Fruit fly (Drosophila melanogaster) whole organism, embryonic: ENCODE measurements around the gene SsRbeta.

Experiments used
- ATbp ChIP-seq: fragments of 200-800 bp; sonication (Bioruptor generic); optimal IDR thresholded peaks from 2 replicates; lab custom pipeline; 2017; ENCODE audit warnings: missing biosample characterization, mild to moderate bottlenecking, missing genetic modification characterization, missing genetic modification reagents
- Asciz ChIP-seq: fragments of 200-800 bp; sonication (Bioruptor generic); optimal IDR thresholded peaks from 2 replicates; lab custom pipeline; 2017; ENCODE audit warnings: missing biosample characterization, mild to moderate bottlenecking, missing genetic modification characterization, missing genetic modification reagents
- Atf-2 ChIP-seq: fragments of 200-800 bp; sonication (Bioruptor generic); optimal IDR thresholded peaks from 2 replicates; lab custom pipeline; 2016; ENCODE audit warnings: missing biosample characterization, missing genetic modification characterization
- Bdp1 ChIP-seq: fragments of 200-800 bp; sonication (Bioruptor generic); optimal IDR thresholded peaks from 3 replicates; lab custom pipeline; 2016; ENCODE audit warnings: missing biosample characterization, missing genetic modification characterization
- Bgb ChIP-seq: fragments of 200-800 bp; sonication (Bioruptor generic); IDR thresholded peaks from 2 replicates; pipeline ENCODE4 v1.3.6; 2022; ENCODE audit warnings: missing biosample characterization, missing genetic modification characterization; ENCODE audit not compliant: partially characterized antibody
- BtbVII ChIP-seq: fragments of 200-800 bp; sonication (Bioruptor generic); optimal IDR thresholded peaks from 3 replicates; lab custom pipeline; 2017; ENCODE audit warnings: missing biosample characterization, mild to moderate bottlenecking, missing genetic modification characterization
- CG10321 ChIP-seq: fragments of 200-800 bp; sonication (Bioruptor generic); IDR thresholded peaks from 2 replicates; pipeline ENCODE4 v1.3.6; 2022; ENCODE audit warnings: missing biosample characterization, missing genetic modification characterization
- CG10366 ChIP-seq: fragments of 200-800 bp; sonication (Bioruptor generic); IDR thresholded peaks from 2 replicates; pipeline ENCODE4 v1.3.6; 2022; ENCODE audit warnings: missing biosample characterization, missing genetic modification characterization
- CG12299 ChIP-seq: fragments of 200-800 bp; sonication (Bioruptor generic); optimal IDR thresholded peaks from 2 replicates; lab custom pipeline; 2018; ENCODE audit warnings: missing biosample characterization, mild to moderate bottlenecking, missing genetic modification characterization
- CG17385 ChIP-seq: fragments of 200-800 bp; sonication (Bioruptor generic); optimal IDR thresholded peaks from 3 replicates; lab custom pipeline; 2018; ENCODE audit warnings: missing biosample characterization, mild to moderate bottlenecking, missing genetic modification characterization
- CG2116 ChIP-seq: fragments of 200-800 bp; sonication (Bioruptor generic); optimal IDR thresholded peaks from 3 replicates; lab custom pipeline; 2018; ENCODE audit warnings: missing biosample characterization, mild to moderate bottlenecking, missing genetic modification characterization
- CG2129 ChIP-seq: fragments of 200-800 bp; sonication (Bioruptor generic); IDR thresholded peaks from 2 replicates; pipeline ENCODE4 v1.3.6; 2022; ENCODE audit warnings: missing biosample characterization, missing genetic modification characterization; ENCODE audit not compliant: partially characterized antibody
- CG3847 ChIP-seq: fragments of 200-800 bp; sonication (Bioruptor generic); IDR thresholded peaks from 2 replicates; pipeline ENCODE4 v1.3.6; 2022; ENCODE audit warnings: missing biosample characterization, missing genetic modification characterization
- CG42726 ChIP-seq: fragments of 200-800 bp; sonication (Bioruptor generic); IDR thresholded peaks from 2 replicates; pipeline ENCODE4 v1.3.6; 2022; ENCODE audit warnings: missing biosample characterization, missing genetic modification characterization; ENCODE audit not compliant: partially characterized antibody
- CG4328 ChIP-seq: fragments of 200-800 bp; sonication (Bioruptor generic); optimal IDR thresholded peaks from 3 replicates; lab custom pipeline; 2017; ENCODE audit warnings: missing biosample characterization, missing genetic modification reagents, missing genetic modification characterization
- CG7839 ChIP-seq: fragments of 200-800 bp; sonication (Bioruptor generic); optimal IDR thresholded peaks from 3 replicates; lab custom pipeline; 2018; ENCODE audit warnings: missing biosample characterization, mild to moderate bottlenecking, missing genetic modification characterization, moderate library complexity
- Dip2 ChIP-seq: fragments of 200-800 bp; sonication (Bioruptor generic); IDR thresholded peaks from 2 replicates; pipeline ENCODE4 v1.3.6; 2022; ENCODE audit warnings: missing biosample characterization, missing genetic modification characterization
- Dll ChIP-seq: fragments of 200-800 bp; sonication (Bioruptor generic); IDR thresholded peaks from 4 replicates; pipeline ENCODE4 v1.3.6; 2022; ENCODE audit warnings: missing biosample characterization, missing genetic modification characterization; ENCODE audit not compliant: partially characterized antibody
- Fer1 ChIP-seq: fragments of 200-800 bp; sonication (Bioruptor generic); optimal IDR thresholded peaks from 2 replicates; lab custom pipeline; 2017; ENCODE audit warnings: missing biosample characterization, mild to moderate bottlenecking, missing genetic modification characterization
- H2.0 ChIP-seq: fragments of 200-800 bp; sonication (Bioruptor generic); IDR thresholded peaks from 2 replicates; pipeline ENCODE4 v1.3.6; 2022; ENCODE audit warnings: missing biosample characterization, missing genetic modification characterization
- Hey ChIP-seq: fragments of 200-800 bp; sonication (Bioruptor generic); optimal IDR thresholded peaks from 3 replicates; lab custom pipeline; 2018; ENCODE audit warnings: missing biosample characterization, mild to moderate bottlenecking, missing genetic modification characterization
- HmgZ ChIP-seq: fragments of 200-800 bp; sonication (Bioruptor generic); optimal IDR thresholded peaks from 2 replicates; lab custom pipeline; 2018; ENCODE audit warnings: missing biosample characterization, mild to moderate bottlenecking, missing genetic modification characterization
- Hsf ChIP-seq: fragments of 200-800 bp; sonication (Bioruptor generic); optimal IDR thresholded peaks from 3 replicates; lab custom pipeline; 2016; ENCODE audit warnings: missing biosample characterization, missing genetic modification characterization
- MBD-R2 ChIP-seq: fragments of 200-800 bp; sonication (Bioruptor generic); IDR thresholded peaks from 2 replicates; pipeline ENCODE4 v1.3.6; 2022; ENCODE audit warnings: missing biosample characterization, missing genetic modification characterization
- NK7.1 ChIP-seq: fragments of 200-800 bp; sonication (Bioruptor generic); optimal IDR thresholded peaks from 3 replicates; lab custom pipeline; 2016; ENCODE audit warnings: missing biosample characterization, missing genetic modification characterization
- Sin3A ChIP-seq: fragments of >200 bp; optimal IDR thresholded peaks from 2 replicates; lab custom pipeline; 2018
- Sry-δ ChIP-seq: fragments of 200-800 bp; sonication (Bioruptor generic); optimal IDR thresholded peaks from 2 replicates; lab custom pipeline; 2016; ENCODE audit warnings: missing biosample characterization, missing genetic modification characterization
- Ssrp ChIP-seq: fragments of 200-800 bp; sonication (Bioruptor generic); optimal IDR thresholded peaks from 2 replicates; lab custom pipeline; 2018; ENCODE audit warnings: missing biosample characterization, mild to moderate bottlenecking, missing genetic modification characterization, moderate library complexity
- TFAM ChIP-seq: fragments of 200-800 bp; sonication (Bioruptor generic); optimal IDR thresholded peaks from 2 replicates; lab custom pipeline; 2017; ENCODE audit warnings: missing biosample characterization, missing genetic modification characterization, inconsistent platforms
- Usf ChIP-seq: fragments of 200-800 bp; sonication (Bioruptor generic); optimal IDR thresholded peaks from 2 replicates; lab custom pipeline; 2017; ENCODE audit warnings: missing genotype, missing biosample characterization, missing genetic modification characterization
- br ChIP-seq: fragments of >200 bp; optimal IDR thresholded peaks from 2 replicates; lab custom pipeline; 2017
- cg ChIP-seq: fragments of 200-800 bp; sonication (Bioruptor generic); optimal IDR thresholded peaks from 3 replicates; lab custom pipeline; 2019; ENCODE audit warnings: missing biosample characterization, mild to moderate bottlenecking, missing genetic modification characterization, moderate library complexity
- dysf ChIP-seq: fragments of 200-800 bp; sonication (Bioruptor generic); IDR thresholded peaks from 3 replicates; pipeline ENCODE4 v1.3.6; 2022; ENCODE audit warnings: missing biosample characterization, missing genetic modification characterization
- fu2 ChIP-seq: fragments of 200-800 bp; sonication (Bioruptor generic); optimal IDR thresholded peaks from 2 replicates; lab custom pipeline; 2016; ENCODE audit warnings: missing biosample characterization, missing genetic modification characterization
- gcm ChIP-seq: fragments of 200-800 bp; sonication (Bioruptor generic); optimal IDR thresholded peaks from 2 replicates; lab custom pipeline; 2019; ENCODE audit warnings: missing biosample characterization, mild to moderate bottlenecking, missing genetic modification characterization, moderate library complexity
- ind ChIP-seq: fragments of 200-800 bp; sonication (Bioruptor generic); optimal IDR thresholded peaks from 3 replicates; lab custom pipeline; 2016; ENCODE audit warnings: missing biosample characterization, missing genetic modification characterization
- jumu ChIP-seq: fragments of 200-800 bp; sonication (Bioruptor generic); optimal IDR thresholded peaks from 3 replicates; lab custom pipeline; 2016; ENCODE audit warnings: missing biosample characterization, missing genetic modification characterization
- kay ChIP-seq: fragments of 200-800 bp; sonication (Bioruptor generic); optimal IDR thresholded peaks from 2 replicates; lab custom pipeline; 2016; ENCODE audit warnings: missing biosample characterization, missing genetic modification characterization
- klu ChIP-seq: fragments of 200-800 bp; sonication (Bioruptor generic); IDR thresholded peaks from 2 replicates; pipeline ENCODE4 v1.3.6; 2022; ENCODE audit warnings: missing biosample characterization, missing genetic modification characterization
- lab ChIP-seq: fragments of 200-800 bp; sonication (Bioruptor generic); optimal IDR thresholded peaks from 3 replicates; lab custom pipeline; 2017; ENCODE audit warnings: missing biosample characterization, missing genetic modification characterization, mild to moderate bottlenecking, moderate library complexity, missing genetic modification reagents
- nerfin-1 ChIP-seq: fragments of 200-800 bp; sonication (Bioruptor generic); optimal IDR thresholded peaks from 3 replicates; lab custom pipeline; 2019; ENCODE audit warnings: missing biosample characterization, mild to moderate bottlenecking, missing genetic modification characterization, moderate library complexity
- ranshi ChIP-seq: fragments of 200-800 bp; sonication (Bioruptor generic); IDR thresholded peaks from 2 replicates; pipeline ENCODE4 v1.3.6; 2022; ENCODE audit warnings: missing biosample characterization, missing genetic modification characterization
- repo ChIP-seq: fragments of 200-800 bp; sonication (Bioruptor generic); optimal IDR thresholded peaks from 2 replicates; lab custom pipeline; 2016; ENCODE audit warnings: missing biosample characterization, missing genetic modification characterization
- salm ChIP-seq: fragments of 200-800 bp; sonication (Bioruptor generic); optimal IDR thresholded peaks from 2 replicates; lab custom pipeline; 2018; ENCODE audit warnings: missing biosample characterization, mild to moderate bottlenecking, missing genetic modification characterization
- sc ChIP-seq, 3 experiments: fragments of >200 bp in 2 of 3; fragments of 200-800 bp in 1 of 3; sonication (Bioruptor generic) in 1 of 3; optimal IDR thresholded peaks; 2 replicates in 2 of 3; 3 replicates in 1 of 3; lab custom pipeline; 2017; ENCODE audit warnings: mild to moderate bottlenecking in 1 of 3, missing biosample characterization in 1 of 3, missing genetic modification characterization in 1 of 3, missing genetic modification reagents in 1 of 3
- schlank ChIP-seq: fragments of 200-800 bp; sonication (Bioruptor generic); optimal IDR thresholded peaks from 2 replicates; lab custom pipeline; 2018; ENCODE audit warnings: missing biosample characterization, mild to moderate bottlenecking, missing genetic modification characterization
- sob ChIP-seq: fragments of 200-800 bp; sonication (Bioruptor generic); IDR thresholded peaks from 2 replicates; pipeline ENCODE4 v1.3.6; 2022; ENCODE audit warnings: missing biosample characterization, missing genetic modification characterization
- sug ChIP-seq: fragments of 200-800 bp; optimal IDR thresholded peaks from 2 replicates; lab custom pipeline; 2019; ENCODE audit warnings: missing biosample characterization, mild to moderate bottlenecking, missing genetic modification characterization, moderate library complexity
- zfh1 ChIP-seq: fragments of 200-800 bp; sonication (Bioruptor generic); IDR thresholded peaks from 3 replicates; pipeline ENCODE4 v1.3.6; 2022; ENCODE audit warnings: missing biosample characterization, missing genetic modification characterization

The SsRbeta gene

dm6 chr3L:16157251-16158190 lies 28.1 kb downstream of the SsRbeta start (continued):
- TF ChIP-seq HmgZ (tag; lab: Kevin White, UChicago) (no peak), br (no peak), schlank (tag; lab: Kevin White, UChicago) (no peak), Ssrp (tag; lab: Kevin White, UChicago) (peak; percentile 62), Hsf (GFP tag; lab: Kevin White, UChicago) (peak; percentile 49), klu (GFP tag; lab: Robert Waterston, UW) (no peak), Asciz (GFP tag; lab: Kevin White, UChicago) (peak; percentile 47), CG4328 (GFP tag; lab: Kevin White, UChicago) (no peak), gcm (GFP tag; lab: Kevin White, UChicago) (peak; percentile 44), fu2 (GFP tag; lab: Kevin White, UChicago) (peak; percentile 1), CG17385 (peak; percentile 41), CG42726 (GFP tag; lab: Robert Waterston, UW) (no peak), zfh1 (GFP tag; lab: Robert Waterston, UW) (no peak), CG12299 (tag; lab: Kevin White, UChicago) (no peak), kay (GFP tag; lab: Kevin White, UChicago) (peak; percentile 0), Atf-2 (GFP tag; lab: Kevin White, UChicago) (peak; percentile 36), BtbVII (GFP tag; lab: Kevin White, UChicago) (peak; percentile 47), sc (optimal IDR thresholded peaks at IDR 0.05; lab: Kevin White, UChicago) (no peak), sc (GFP tag; optimal IDR thresholded peaks at IDR 0.05; lab: Kevin White, UChicago) (peak; percentile 14), repo (GFP tag; lab: Kevin White, UChicago) (no peak), salm (tag; lab: Kevin White, UChicago) (no peak), nerfin-1 (peak; percentile 7), CG10366 (peak; percentile 24; the same call in 1 of the 2 replicates), ATbp (GFP tag; lab: Kevin White, UChicago) (peak; percentile 63), TFAM (no peak), sob (GFP tag; lab: Robert Waterston, UW) (peak; percentile 41; the same call in 1 of the 2 replicates), Dip2 (GFP tag; lab: Robert Waterston, UW) (no peak), Bdp1 (GFP tag; lab: Kevin White, UChicago) (peak; percentile 20), H2.0 (GFP tag; lab: Robert Waterston, UW) (no peak), Dll (GFP tag; lab: Robert Waterston, UW) (no peak), Sin3A (lab: Kevin White, UChicago) (no peak), lab (GFP tag; lab: Kevin White, UChicago) (peak; percentile 56), Usf (GFP tag; lab: Kevin White, UChicago) (no peak), dysf (GFP tag; lab: Robert Waterston, UW) (peak; percentile 65), CG2116 (GFP tag; lab: Kevin White, UChicago) (peak; percentile 4), Bgb (GFP tag; lab: Robert Waterston, UW) (no peak), CG2129 (GFP tag; lab: Robert Waterston, UW) (no peak), ranshi (GFP tag; lab: Robert Waterston, UW) (0 out of 2 replicates have a peak, but pooled peaks have one; percentile 8), cg (GFP tag; lab: Kevin White, UChicago) (peak; percentile 48), sug (tag; lab: Kevin White, UChicago) (no peak), jumu (GFP tag; lab: Kevin White, UChicago) (peak; percentile 2), NK7.1 (GFP tag; lab: Kevin White, UChicago) (peak; percentile 2), Sry-δ (GFP tag; lab: Kevin White, UChicago) (peak; percentile 21), CG3847 (GFP tag; lab: Robert Waterston, UW) (no peak; the same call in 1 of the 2 replicates), CG10321 (no peak), Hey (tag; lab: Kevin White, UChicago) (no peak), MBD-R2 (GFP tag; lab: Robert Waterston, UW) (no peak), Fer1 (peak; percentile 59), CG7839 (tag; lab: Kevin White, UChicago) (peak; percentile 74), ind (peak; percentile 54)
